Worm (Caenorhabditis elegans) whole organism, midembryonic: ENCODE results near the gene C08E8.10.

Experiments used
- cog-1 ChIP-seq: sonication (generic microtip); optimal IDR thresholded peaks from 2 replicates; lab custom pipeline; 2016; ENCODE audit warnings: missing genetic modification characterization, missing compliant biosample characterization
- klf-2 ChIP-seq: fragments of 200-800 bp; sonication (Bioruptor generic); conservative IDR thresholded peaks from 2 replicates; pipeline ENCODE4 v1.3.6; 2022; ENCODE audit warnings: missing genetic modification reagents, missing genetic modification characterization, missing compliant biosample characterization
- med-1 ChIP-seq: sonication (generic microtip); optimal IDR thresholded peaks from 2 replicates; lab custom pipeline; 2017; ENCODE audit warnings: missing genetic modification characterization, mild to moderate bottlenecking, missing compliant biosample characterization, antibody characterized with exemption, missing genetic modification reagents; ENCODE audit not compliant: insufficient read depth
- ref-1 ChIP-seq: fragments of 200-800 bp; sonication (Bioruptor generic); conservative IDR thresholded peaks from 2 replicates; pipeline ENCODE4 v1.3.6; 2022; ENCODE audit warnings: missing genetic modification reagents, missing genetic modification characterization, missing compliant biosample characterization
- tab-1 ChIP-seq: fragments of 200-800 bp; sonication (Bioruptor generic); IDR thresholded peaks from 2 replicates; pipeline ENCODE4 v1.3.6; 2022; ENCODE audit warnings: missing genetic modification characterization, missing compliant biosample characterization
- ztf-23 ChIP-seq: fragments of 200-800 bp; sonication (Bioruptor generic); IDR thresholded peaks from 2 replicates; pipeline ENCODE4 v1.3.6; 2022; ENCODE audit warnings: missing genetic modification reagents, missing genetic modification characterization, missing compliant biosample characterization
- ztf-29 ChIP-seq: fragments of 200-800 bp; sonication (Bioruptor generic); IDR thresholded peaks from 2 replicates; pipeline ENCODE4 v1.3.6; 2022; ENCODE audit warnings: missing genetic modification reagents, missing genetic modification characterization, missing compliant biosample characterization

DNA sequence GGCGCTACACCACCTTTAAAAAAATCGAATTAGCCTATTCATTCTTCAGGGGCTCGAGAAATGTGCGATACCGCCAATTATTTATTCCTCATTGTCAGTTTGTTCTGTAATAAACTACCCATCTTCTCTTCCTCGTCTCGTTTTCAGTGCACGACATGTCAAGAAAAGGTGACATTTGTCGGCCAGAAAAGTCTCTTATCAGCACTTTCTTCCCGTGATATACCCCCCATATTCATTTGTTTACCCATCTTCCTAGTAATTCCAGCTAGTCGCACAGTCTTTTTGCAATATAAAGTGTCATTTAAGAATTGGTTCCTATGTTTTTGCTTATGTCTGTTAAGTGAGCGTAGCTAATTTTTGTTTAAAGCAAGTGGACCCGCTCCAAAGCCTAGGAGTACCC, 15.2 kb downstream of the C08E8.10 start:
- TF ChIP-seq ztf-23 (GFP tag; lab: Robert Waterston, UW) (no peak), med-1 (GFP tag; lab: Kevin White, UChicago) (no peak), tab-1 (GFP tag; lab: Robert Waterston, UW) (no peak), cog-1 (no peak), ref-1 (no peak), klf-2 (no peak), ztf-29 (GFP tag; lab: Robert Waterston, UW) (no peak)
